Fruit fly (Drosophila melanogaster): ENCODE measurements around the gene CG17726.
A peak's percentile ranks its signal among the peaks of the same experiment; 100 is the strongest.

CG17726 gene

dm6 chr3R:11221437-11222230 is 4.9 kb upstream of the CG17726 start, which contains the start of the genes CG6693 and RpL3 (continued):
- TF ChIP-seq grau (tag; optimal IDR thresholded peaks at IDR 0.05), result peak; percentile 77
- no peak; the same call in 2 of the 3 replicates for TF ChIP-seq Aef1 (GFP tag; IDR thresholded peaks at IDR 0.05)
- TF ChIP-seq esg (GFP tag; conservative IDR thresholded peaks at IDR 0.05), result no peak
- peak; percentile 99 for TF ChIP-seq pzg (GFP tag; optimal IDR thresholded peaks at IDR 0.05)
- TF ChIP-seq CG31441 (GFP tag; IDR thresholded peaks at IDR 0.05), result peak; percentile 74
- peak; percentile 43; the same call in 2 of the 3 replicates for TF ChIP-seq dysf (GFP tag; IDR thresholded peaks at IDR 0.05)
- peak; percentile 87 for TF ChIP-seq pita (GFP tag; optimal IDR thresholded peaks at IDR 0.05)
- no peak for TF ChIP-seq Doc2 (GFP tag; IDR thresholded peaks at IDR 0.05)
- no peak for TF ChIP-seq abd-A (tag; optimal IDR thresholded peaks at IDR 0.05)
- TF ChIP-seq CG9437 (GFP tag; optimal IDR thresholded peaks at IDR 0.05), result peak; percentile 45
- no peak for TF ChIP-seq ro (GFP tag; IDR thresholded peaks at IDR 0.05)
- TF ChIP-seq HmgD (GFP tag; optimal IDR thresholded peaks at IDR 0.05), result peak; percentile 23
- TF ChIP-seq Dip3 (GFP tag; optimal IDR thresholded peaks at IDR 0.05), result peak; percentile 44
- peak; percentile 54 for TF ChIP-seq mam (GFP tag; optimal IDR thresholded peaks at IDR 0.05)
- TF ChIP-seq NK7.1 (GFP tag; optimal IDR thresholded peaks at IDR 0.05), result peak; percentile 67
- peak; percentile 56 for TF ChIP-seq Spps (tag; optimal IDR thresholded peaks at IDR 0.05)
- TF ChIP-seq cg (GFP tag; optimal IDR thresholded peaks at IDR 0.05), result peak; percentile 79
- peak; percentile 57 for TF ChIP-seq CG12236 (GFP tag; optimal IDR thresholded peaks at IDR 0.05)
- no peak for TF ChIP-seq Usf (GFP tag; optimal IDR thresholded peaks at IDR 0.05)
- TF ChIP-seq Chrac-16 (GFP tag; optimal IDR thresholded peaks at IDR 0.05), result no peak
- peak; percentile 97 for TF ChIP-seq Lhr (GFP tag; optimal IDR thresholded peaks at IDR 0.05)
- no peak for TF ChIP-seq ham (GFP tag; IDR thresholded peaks at IDR 0.05)
- TF ChIP-seq CG4730 (GFP tag; IDR thresholded peaks at IDR 0.05), result peak; percentile 38
- TF ChIP-seq CG2120 (GFP tag; optimal IDR thresholded peaks at IDR 0.05), result peak; percentile 55
- TF ChIP-seq CG2199 (GFP tag; IDR thresholded peaks at IDR 0.05), result no peak
- peak; percentile 5 for TF ChIP-seq az2 (GFP tag; optimal IDR thresholded peaks at IDR 0.05)
- TF ChIP-seq ato (GFP tag; IDR thresholded peaks at IDR 0.05; ENCODE audit: partially characterized antibody), result peak; percentile 57
- peak; percentile 53 for TF ChIP-seq toy (GFP tag; IDR thresholded peaks at IDR 0.05)
- peak in 1 of 2 experiments; percentile 12 for TF ChIP-seq Trl (optimal IDR thresholded peaks at IDR 0.05)
- TF ChIP-seq Trl (GFP tag; optimal IDR thresholded peaks at IDR 0.05), result peak; percentile 84
- TF ChIP-seq pan (optimal IDR thresholded peaks at IDR 0.05), result no peak
- TF ChIP-seq pan (GFP tag; optimal IDR thresholded peaks at IDR 0.05 in 1 of 2, IDR thresholded peaks at IDR 0.05 in 1 of 2), result peak in 1 of 2 experiments; percentile 73
- no peak for TF ChIP-seq CG7372 (GFP tag; IDR thresholded peaks at IDR 0.05)
- peak; percentile 43; the same call in 1 of the 2 replicates for TF ChIP-seq ap (GFP tag; IDR thresholded peaks at IDR 0.05)
- no peak for TF ChIP-seq Ravus (GFP tag; IDR thresholded peaks at IDR 0.05)
- TF ChIP-seq CG12104 (GFP tag; optimal IDR thresholded peaks at IDR 0.05), result peak; percentile 74
- peak; percentile 36; the same call in 1 of the 2 replicates for TF ChIP-seq Rx (GFP tag; IDR thresholded peaks at IDR 0.05)
- peak; percentile 55 for TF ChIP-seq CG11398 (GFP tag; optimal IDR thresholded peaks at IDR 0.05)
- peak; percentile 51; the same call in 1 of the 2 replicates for TF ChIP-seq Bgb (GFP tag; IDR thresholded peaks at IDR 0.05; ENCODE audit: partially characterized antibody)
- peak; percentile 55 for TF ChIP-seq CG31224 (GFP tag; IDR thresholded peaks at IDR 0.05)
- peak; percentile 56; the same call in 1 of the 3 replicates for TF ChIP-seq z (GFP tag; IDR thresholded peaks at IDR 0.05)
- TF ChIP-seq mld (GFP tag; IDR thresholded peaks at IDR 0.05; ENCODE audit: partially characterized antibody), result no peak
- TF ChIP-seq YL-1 (GFP tag; optimal IDR thresholded peaks at IDR 0.05), result peak; percentile 98
- TF ChIP-seq CG18011 (GFP tag; optimal IDR thresholded peaks at IDR 0.05), result peak; percentile 24
- TF ChIP-seq GATAe (GFP tag; conservative IDR thresholded peaks at IDR 0.05), result no peak
- peak; percentile 98 for TF ChIP-seq CG34376 (GFP tag; optimal IDR thresholded peaks at IDR 0.05)
- TF ChIP-seq CG7271 (tag; optimal IDR thresholded peaks at IDR 0.05), result peak; percentile 82
- TF ChIP-seq shn (GFP tag; optimal IDR thresholded peaks at IDR 0.05), result peak; percentile 52
- TF ChIP-seq CG6175 (GFP tag; IDR thresholded peaks at IDR 0.05), result peak; percentile 36; the same call in 1 of the 3 replicates
- TF ChIP-seq eve (GFP tag; optimal IDR thresholded peaks at IDR 0.05), result no peak

All from whole organism, embryonic.